Fruit fly (Drosophila melanogaster): ENCODE data around the gene sstn.

sstn gene

DNA sequence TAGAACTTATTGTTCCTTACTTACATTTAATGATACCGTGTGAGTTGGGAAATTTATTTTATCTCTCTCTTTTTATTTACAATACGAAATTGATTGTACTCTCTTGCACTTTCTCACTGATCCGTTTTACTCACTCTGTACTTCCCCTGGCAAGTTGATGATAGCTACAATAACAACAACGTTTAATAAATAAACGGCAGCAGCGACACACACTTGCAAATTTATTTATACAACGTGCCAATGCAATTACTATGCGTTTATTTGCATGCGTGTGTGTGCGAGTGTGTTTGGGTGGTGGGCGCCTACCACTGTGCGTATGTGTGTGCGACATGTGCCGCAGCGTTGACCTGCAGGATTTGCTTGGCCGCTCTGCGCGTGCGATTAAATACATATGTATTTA, 5.0 kb upstream of the sstn start:
- TF ChIP-seq CG13204 (GFP tag; optimal IDR thresholded peaks at IDR 0.05) = peak; percentile 63
- TF ChIP-seq EcR (GFP tag; optimal IDR thresholded peaks at IDR 0.05) = peak; percentile 26
- no peak for TF ChIP-seq Pif1A (GFP tag; optimal IDR thresholded peaks at IDR 0.05)
- no peak for TF ChIP-seq CG8159 (tag; optimal IDR thresholded peaks at IDR 0.05)
- no peak for TF ChIP-seq CG34367 (tag; optimal IDR thresholded peaks at IDR 0.05)
- TF ChIP-seq CG14655 (GFP tag; optimal IDR thresholded peaks at IDR 0.05) = no peak
- no peak for TF ChIP-seq gl (tag; optimal IDR thresholded peaks at IDR 0.05)
- no peak for TF ChIP-seq Pif1B (GFP tag; optimal IDR thresholded peaks at IDR 0.05)
- TF ChIP-seq CG8301 (tag; optimal IDR thresholded peaks at IDR 0.05) = no peak
- no peak for TF ChIP-seq CG32121 (GFP tag; IDR thresholded peaks at IDR 0.05)

dm6 chr3L:15098659-15099512, 4.4 kb upstream of the sstn start:
- TF ChIP-seq Ets98B (GFP tag; IDR thresholded peaks at IDR 0.05) (peak; percentile 54), fd96Ca (GFP tag; IDR thresholded peaks at IDR 0.05) (no peak), Snoo (tag; optimal IDR thresholded peaks at IDR 0.05) (peak; percentile 49), CG15710 (tag; optimal IDR thresholded peaks at IDR 0.05) (peak; percentile 74), Pif1A (GFP tag; optimal IDR thresholded peaks at IDR 0.05) (peak; percentile 71), CG10348 (GFP tag; IDR thresholded peaks at IDR 0.05) (no peak), CG8301 (tag; optimal IDR thresholded peaks at IDR 0.05) (peak; percentile 85), CG9948 (tag; optimal IDR thresholded peaks at IDR 0.05) (peak; percentile 92), CG4496 (GFP tag; IDR thresholded peaks at IDR 0.05) (peak; percentile 83), gl (tag; optimal IDR thresholded peaks at IDR 0.05) (peak; percentile 65), Pif1B (GFP tag; optimal IDR thresholded peaks at IDR 0.05) (peak; percentile 65), CG34367 (tag; optimal IDR thresholded peaks at IDR 0.05) (peak; percentile 58), rn (GFP tag; IDR thresholded peaks at IDR 0.05) (peak; percentile 75), CG32121 (GFP tag; IDR thresholded peaks at IDR 0.05) (peak; percentile 92), CG13204 (GFP tag; optimal IDR thresholded peaks at IDR 0.05) (no peak), CG17806 (tag; optimal IDR thresholded peaks at IDR 0.05) (peak; percentile 82), CG12605 (GFP tag; IDR thresholded peaks at IDR 0.05) (peak; percentile 96), CG14655 (GFP tag; optimal IDR thresholded peaks at IDR 0.05) (peak; percentile 91), D1 (tag; optimal IDR thresholded peaks at IDR 0.05) (peak; percentile 87), CG8159 (tag; optimal IDR thresholded peaks at IDR 0.05) (peak; percentile 95), EcR (GFP tag; optimal IDR thresholded peaks at IDR 0.05) (no peak)

dm6 chr3L:15097878-15098520, 3.5 kb upstream of the sstn start, which contains the start of gene Ctps:
Ctps (plus strand) TSS chr3L:15097914.
- peak; percentile 49 for TF ChIP-seq D1 (tag; optimal IDR thresholded peaks at IDR 0.05)
- TF ChIP-seq Pif1A (GFP tag; optimal IDR thresholded peaks at IDR 0.05) = peak; percentile 0
- no peak for TF ChIP-seq fd96Ca (GFP tag; IDR thresholded peaks at IDR 0.05)

dm6 chr3L:15093929-15094588, 460 bp downstream of the sstn start:
- TF ChIP-seq D1 (tag; optimal IDR thresholded peaks at IDR 0.05) = no peak
- no peak for TF ChIP-seq gl (tag; optimal IDR thresholded peaks at IDR 0.05)
- TF ChIP-seq CG8159 (tag; optimal IDR thresholded peaks at IDR 0.05) = peak; percentile 5
- no peak for TF ChIP-seq CG13204 (GFP tag; optimal IDR thresholded peaks at IDR 0.05)
- no peak for TF ChIP-seq CG17806 (tag; optimal IDR thresholded peaks at IDR 0.05)
- TF ChIP-seq Pif1A (GFP tag; optimal IDR thresholded peaks at IDR 0.05) = peak; percentile 19
- no peak for TF ChIP-seq rn (GFP tag; IDR thresholded peaks at IDR 0.05)
- TF ChIP-seq EcR (GFP tag; optimal IDR thresholded peaks at IDR 0.05) = peak; percentile 70
- TF ChIP-seq Snoo (tag; optimal IDR thresholded peaks at IDR 0.05) = no peak
- no peak for TF ChIP-seq CG12605 (GFP tag; IDR thresholded peaks at IDR 0.05)
- TF ChIP-seq CG8301 (tag; optimal IDR thresholded peaks at IDR 0.05) = no peak
- TF ChIP-seq CG34367 (tag; optimal IDR thresholded peaks at IDR 0.05) = no peak
- TF ChIP-seq CG9948 (tag; optimal IDR thresholded peaks at IDR 0.05) = no peak
- TF ChIP-seq fd96Ca (GFP tag; IDR thresholded peaks at IDR 0.05) = no peak
- no peak for TF ChIP-seq CG14655 (GFP tag; optimal IDR thresholded peaks at IDR 0.05)
- TF ChIP-seq Ets98B (GFP tag; IDR thresholded peaks at IDR 0.05) = no peak; the same call in 1 of the 2 replicates
- TF ChIP-seq CG32121 (GFP tag; IDR thresholded peaks at IDR 0.05) = 0 out of 2 replicates have a peak, but pooled peaks have one; percentile 37
- TF ChIP-seq CG10348 (GFP tag; IDR thresholded peaks at IDR 0.05) = no peak
- no peak for TF ChIP-seq Pif1B (GFP tag; optimal IDR thresholded peaks at IDR 0.05)
- 0 out of 3 replicates have a peak, but pooled peaks have one; percentile 49 for TF ChIP-seq CG4496 (GFP tag; IDR thresholded peaks at IDR 0.05)
- TF ChIP-seq CG15710 (tag; optimal IDR thresholded peaks at IDR 0.05) = no peak

- TF ChIP-seq rn (GFP tag; IDR thresholded peaks at IDR 0.05) (no peak), fd96Ca (GFP tag; IDR thresholded peaks at IDR 0.05) (no peak), CG15710 (tag; optimal IDR thresholded peaks at IDR 0.05) (no peak), Snoo (tag; optimal IDR thresholded peaks at IDR 0.05) (no peak)
These were observed 4.4 kb downstream of the sstn start for dm6 chr3L:15089887-15090679.
